Worm (Caenorhabditis elegans): ENCODE data around the gene Y94H6A.5.
A peak's percentile ranks its signal among the peaks of the same experiment; 100 is the strongest.

Y94H6A.5 gene

ce11 chrIV:2663953-2664900 lies 39.5 kb downstream of the Y94H6A.5 start, which contains the start of gene Y69A2AR.31 (continued):
- TF ChIP-seq attf-3 (GFP tag; conservative IDR thresholded peaks at IDR 0.05), result 0 out of 2 replicates have a peak, but pooled peaks have one; percentile 26
- no peak for TF ChIP-seq ekl-4 (GFP tag; IDR thresholded peaks at IDR 0.05)
- TF ChIP-seq Y95B8A.8 (GFP tag; IDR thresholded peaks at IDR 0.05), result no peak
- no peak for TF ChIP-seq B0035.1 (tag; optimal IDR thresholded peaks at IDR 0.05)
- no peak for TF ChIP-seq egrh-3 (GFP tag; IDR thresholded peaks at IDR 0.05)
- peak; percentile 75; the same call in 1 of the 2 replicates for TF ChIP-seq cebp-2 (GFP tag; IDR thresholded peaks at IDR 0.05)
- no peak for TF ChIP-seq mel-28 (tag; optimal IDR thresholded peaks at IDR 0.05; ENCODE audit: borderline replicate concordance)
- no peak for TF ChIP-seq xnd-1 (tag; optimal IDR thresholded peaks at IDR 0.05)
- no peak for TF ChIP-seq ama-1 (optimal IDR thresholded peaks at IDR 0.05)
- TF ChIP-seq ama-1 (GFP tag; optimal IDR thresholded peaks at IDR 0.05), result peak; percentile 52 to 77
- TF ChIP-seq ceh-100 (GFP tag; IDR thresholded peaks at IDR 0.05), result no peak
- peak; percentile 66 for TF ChIP-seq athp-1 (tag; optimal IDR thresholded peaks at IDR 0.05)
- TF ChIP-seq B0019.2 (GFP tag; conservative IDR thresholded peaks at IDR 0.05), result no peak
- no peak for TF ChIP-seq pha-4 (tag; optimal IDR thresholded peaks at IDR 0.05)
- TF ChIP-seq mxl-1 (tag; optimal IDR thresholded peaks at IDR 0.05), result peak; percentile 44
- TF ChIP-seq F57C9.4 (tag; optimal IDR thresholded peaks at IDR 0.05), result no peak
- TF ChIP-seq T26A5.8 (tag; optimal IDR thresholded peaks at IDR 0.05), result peak; percentile 53
- no peak for TF ChIP-seq unc-62 (GFP tag; optimal IDR thresholded peaks at IDR 0.05)
- no peak for TF ChIP-seq sdz-38 (tag; optimal IDR thresholded peaks at IDR 0.05)
- no peak for TF ChIP-seq ztf-6 (GFP tag; IDR thresholded peaks at IDR 0.05)
- TF ChIP-seq unc-130 (GFP tag; optimal IDR thresholded peaks at IDR 0.05), result no peak
- no peak for TF ChIP-seq tlf-1 (GFP tag; optimal IDR thresholded peaks at IDR 0.05)
- no peak for TF ChIP-seq madf-8 (GFP tag; conservative IDR thresholded peaks at IDR 0.05)
- TF ChIP-seq aptf-2 (GFP tag; conservative IDR thresholded peaks at IDR 0.05), result no peak

- TF ChIP-seq aptf-2 (GFP tag; conservative IDR thresholded peaks at IDR 0.05) (no peak), rcor-1 (GFP tag; IDR thresholded peaks at IDR 0.05) (no peak), somi-1 (GFP tag; optimal IDR thresholded peaks at IDR 0.05) (no peak), F37B4.10 (GFP tag; IDR thresholded peaks at IDR 0.05) (no peak), nhr-90 (tag; optimal IDR thresholded peaks at IDR 0.05) (peak; percentile 56), madf-10 (tag; optimal IDR thresholded peaks at IDR 0.05) (peak; percentile 15), hlh-12 (tag; optimal IDR thresholded peaks at IDR 0.05) (no peak), hmg-1.2 (GFP tag; IDR thresholded peaks at IDR 0.05) (peak; percentile 51; the same call in 1 of the 2 replicates), mxl-1 (tag; optimal IDR thresholded peaks at IDR 0.05) (no peak), T07F8.4 (tag; optimal IDR thresholded peaks at IDR 0.05) (peak; percentile 16), akir-1 (GFP tag; optimal IDR thresholded peaks at IDR 0.05) (no peak), ekl-4 (GFP tag; IDR thresholded peaks at IDR 0.05) (no peak), cebp-2 (GFP tag; IDR thresholded peaks at IDR 0.05) (no peak), lin-26 (GFP tag; IDR thresholded peaks at IDR 0.05) (peak; percentile 75), F10E7.11 (tag; optimal IDR thresholded peaks at IDR 0.05) (no peak), egl-44 (GFP tag; IDR thresholded peaks at IDR 0.05) (no peak), ceh-91 (GFP tag; IDR thresholded peaks at IDR 0.05) (no peak), ztf-18 (tag; optimal IDR thresholded peaks at IDR 0.05) (peak; percentile 74), nfya-1 (tag; optimal IDR thresholded peaks at IDR 0.05; ENCODE audit: borderline replicate concordance, insufficient read depth) (no peak), die-1 (tag; optimal IDR thresholded peaks at IDR 0.05) (peak; percentile 65), chd-7 (tag; optimal IDR thresholded peaks at IDR 0.05) (peak; percentile 42), hlh-26 (GFP tag; conservative IDR thresholded peaks at IDR 0.05) (no peak), B0019.2 (GFP tag; conservative IDR thresholded peaks at IDR 0.05) (no peak), ceh-40 (GFP tag; IDR thresholded peaks at IDR 0.05) (no peak), madf-6 (GFP tag; IDR thresholded peaks at IDR 0.05) (peak; percentile 42; the same call in 1 of the 2 replicates), cebp-1 (GFP tag; IDR thresholded peaks at IDR 0.05) (no peak), cebp-1 (tag; optimal IDR thresholded peaks at IDR 0.05) (peak; percentile 12), nhr-179 (tag; optimal IDR thresholded peaks at IDR 0.05) (no peak), lir-1 (GFP tag; conservative IDR thresholded peaks at IDR 0.05) (no peak)
These were observed 45.0 kb downstream of the Y94H6A.5 start for ce11 chrIV:2658733-2659132.

Measured in whole organism, young adult.